Fruit fly (Drosophila melanogaster) whole organism, embryonic: ENCODE data around the gene CG14367.

Source experiments
- CG10274 ChIP-seq: fragments of 200-800 bp; sonication (Bioruptor generic); optimal IDR thresholded peaks from 3 replicates; lab custom pipeline; 2017; ENCODE audit warnings: missing biosample characterization, mild to moderate bottlenecking, missing genetic modification characterization
- CG10543 ChIP-seq: fragments of 200-800 bp; sonication (Bioruptor generic); optimal IDR thresholded peaks from 3 replicates; lab custom pipeline; 2017; ENCODE audit warnings: missing biosample characterization, mild to moderate bottlenecking, missing genetic modification characterization, moderate library complexity
- CG11456 ChIP-seq: fragments of 200-800 bp; sonication (Bioruptor generic); IDR thresholded peaks from 3 replicates; pipeline ENCODE4 v1.3.6; 2022; ENCODE audit warnings: missing biosample characterization, missing genetic modification characterization
- CG11560 ChIP-seq: fragments of 200-800 bp; sonication (Bioruptor generic); IDR thresholded peaks from 3 replicates; pipeline ENCODE4 v1.3.6; 2022; ENCODE audit warnings: missing biosample characterization, missing genetic modification characterization
- CG1603 ChIP-seq: fragments of 200-800 bp; sonication (Bioruptor generic); optimal IDR thresholded peaks from 2 replicates; lab custom pipeline; 2019; ENCODE audit warnings: missing biosample characterization, mild to moderate bottlenecking, missing genetic modification characterization, moderate library complexity
- CG17359 ChIP-seq: fragments of 200-800 bp; sonication (Bioruptor generic); optimal IDR thresholded peaks from 3 replicates; lab custom pipeline; 2018; ENCODE audit warnings: missing biosample characterization, mild to moderate bottlenecking, missing genetic modification characterization, moderate library complexity
- CG17568 ChIP-seq: fragments of 200-800 bp; sonication (Bioruptor generic); optimal IDR thresholded peaks from 2 replicates; lab custom pipeline; 2018; ENCODE audit warnings: missing biosample characterization, mild to moderate bottlenecking, missing genetic modification characterization, moderate library complexity
- CG17802 ChIP-seq: fragments of 200-800 bp; sonication (Bioruptor generic); optimal IDR thresholded peaks from 2 replicates; lab custom pipeline; 2018; ENCODE audit warnings: missing biosample characterization, mild to moderate bottlenecking, missing genetic modification characterization, moderate library complexity
- CG30403 ChIP-seq: fragments of 200-800 bp; sonication (Bioruptor generic); optimal IDR thresholded peaks from 3 replicates; lab custom pipeline; 2016; ENCODE audit warnings: missing biosample characterization, missing genetic modification characterization
- CG3065 ChIP-seq: fragments of 200-800 bp; sonication (Bioruptor generic); optimal IDR thresholded peaks from 2 replicates; lab custom pipeline; 2016; ENCODE audit warnings: missing biosample characterization, missing genetic modification characterization
- CG32532 ChIP-seq: fragments of 200-800 bp; sonication (Bioruptor generic); IDR thresholded peaks from 2 replicates; pipeline ENCODE4 v1.3.6; 2022; ENCODE audit warnings: missing biosample characterization, missing genetic modification characterization
- CG3847 ChIP-seq: fragments of 200-800 bp; sonication (Bioruptor generic); IDR thresholded peaks from 2 replicates; pipeline ENCODE4 v1.3.6; 2022; ENCODE audit warnings: missing biosample characterization, missing genetic modification characterization
- CG43689 ChIP-seq: fragments of 200-800 bp; sonication (Bioruptor generic); IDR thresholded peaks from 2 replicates; pipeline ENCODE4 v1.3.6; 2022; ENCODE audit warnings: missing biosample characterization, missing genetic modification characterization
- CG6683 ChIP-seq: fragments of 200-800 bp; sonication (Bioruptor generic); optimal IDR thresholded peaks from 2 replicates; lab custom pipeline; 2017; ENCODE audit warnings: missing biosample characterization, mild to moderate bottlenecking, missing genetic modification characterization, missing genetic modification reagents
- CG7987 ChIP-seq: fragments of 200-800 bp; sonication (Bioruptor generic); optimal IDR thresholded peaks from 2 replicates; lab custom pipeline; 2018; ENCODE audit warnings: missing biosample characterization, mild to moderate bottlenecking, missing genetic modification characterization, moderate library complexity
- CG8765 ChIP-seq: fragments of 200-800 bp; sonication (Bioruptor generic); IDR thresholded peaks from 2 replicates; pipeline ENCODE4 v1.3.6; 2022; ENCODE audit warnings: missing biosample characterization, missing genetic modification characterization
- CG9215 ChIP-seq: fragments of 200-800 bp; sonication (Bioruptor generic); IDR thresholded peaks from 2 replicates; pipeline ENCODE4 v1.3.6; 2022; ENCODE audit warnings: missing biosample characterization, missing genetic modification characterization
- CG9876 ChIP-seq: fragments of 200-800 bp; sonication (Bioruptor generic); optimal IDR thresholded peaks from 2 replicates; lab custom pipeline; 2016; ENCODE audit warnings: missing biosample characterization, missing genetic modification characterization
- Chrac-16 ChIP-seq: fragments of 200-800 bp; sonication (Bioruptor generic); optimal IDR thresholded peaks from 3 replicates; lab custom pipeline; 2016; ENCODE audit warnings: missing biosample characterization, missing genetic modification characterization
- Dip2 ChIP-seq: fragments of 200-800 bp; sonication (Bioruptor generic); IDR thresholded peaks from 2 replicates; pipeline ENCODE4 v1.3.6; 2022; ENCODE audit warnings: missing biosample characterization, missing genetic modification characterization
- Ets65A ChIP-seq: fragments of 200-800 bp; sonication (Bioruptor generic); peaks from one replicate; lab custom pipeline; 2016; ENCODE audit warnings: missing biosample characterization, missing genetic modification characterization
- Hr51 ChIP-seq, 2 experiments: fragments of 200-800 bp; sonication (Bioruptor generic); optimal IDR thresholded peaks; 2 replicates in 1 of 2; 3 replicates in 1 of 2; lab custom pipeline; 2016 to 2018; ENCODE audit warnings: missing biosample characterization in 2 of 2, missing genetic modification characterization in 2 of 2, mild to moderate bottlenecking in 1 of 2, moderate library complexity in 1 of 2
- MESR4 ChIP-seq: fragments of 200-800 bp; sonication (Bioruptor generic); optimal IDR thresholded peaks from 2 replicates; lab custom pipeline; 2018; ENCODE audit warnings: missing biosample characterization, mild to moderate bottlenecking, missing genetic modification characterization, moderate library complexity
- Med ChIP-seq: fragments of 200-800 bp; sonication (Bioruptor generic); peaks from one replicate; lab custom pipeline; 2016; ENCODE audit warnings: missing biosample characterization, missing genetic modification characterization, mild to moderate bottlenecking, inconsistent platforms, moderate library complexity
- NfI ChIP-seq: fragments of 200-800 bp; sonication (Bioruptor generic); optimal IDR thresholded peaks from 3 replicates; lab custom pipeline; 2018; ENCODE audit warnings: missing biosample characterization, mild to moderate bottlenecking, missing genetic modification characterization, moderate library complexity
- Pdp1 ChIP-seq, 2 experiments: fragments of 200-800 bp; sonication (Bioruptor generic); optimal IDR thresholded peaks; 3 replicates each; lab custom pipeline; 2016; ENCODE audit warnings: missing biosample characterization in 2 of 2, missing genetic modification characterization in 2 of 2, mild to moderate bottlenecking in 1 of 2, moderate library complexity in 1 of 2
- Ptx1 ChIP-seq: fragments of 200-800 bp; sonication (Bioruptor generic); IDR thresholded peaks from 2 replicates; pipeline ENCODE4 v1.3.6; 2022; ENCODE audit warnings: missing biosample characterization, missing genetic modification characterization
- Scr ChIP-seq: fragments of 200-800 bp; sonication (Bioruptor generic); IDR thresholded peaks from 2 replicates; pipeline ENCODE4 v1.3.6; 2022; ENCODE audit warnings: missing biosample characterization, missing genetic modification characterization; ENCODE audit not compliant: partially characterized antibody
- ash1 ChIP-seq: fragments of 200-800 bp; sonication (Bioruptor generic); optimal IDR thresholded peaks from 2 replicates; lab custom pipeline; 2018; ENCODE audit warnings: missing biosample characterization, mild to moderate bottlenecking, missing genetic modification characterization
- bowl ChIP-seq: fragments of 200-800 bp; sonication (Bioruptor generic); IDR thresholded peaks from 2 replicates; pipeline ENCODE4 v1.3.6; 2022; ENCODE audit warnings: missing biosample characterization, missing genetic modification characterization
- bsh ChIP-seq, 2 experiments: fragments of 200-800 bp; sonication (Bioruptor generic); optimal IDR thresholded peaks; 2 replicates each; lab custom pipeline; 2017 to 2018; ENCODE audit warnings: mild to moderate bottlenecking in 2 of 2, missing biosample characterization in 2 of 2, missing genetic modification characterization in 2 of 2, moderate library complexity in 1 of 2
- ci ChIP-seq: fragments of 200-800 bp; sonication (Bioruptor generic); IDR thresholded peaks from 3 replicates; pipeline ENCODE4 v1.3.6; 2022; ENCODE audit warnings: missing biosample characterization, missing genetic modification characterization
- disco-r ChIP-seq: fragments of 200-800 bp; sonication (Bioruptor generic); optimal IDR thresholded peaks from 2 replicates; lab custom pipeline; 2016; ENCODE audit warnings: missing biosample characterization, missing genetic modification characterization
- dm ChIP-seq: fragments of 200-800 bp; sonication (Bioruptor generic); optimal IDR thresholded peaks from 3 replicates; lab custom pipeline; 2016; ENCODE audit warnings: missing biosample characterization, missing genetic modification characterization
- en ChIP-seq: fragments of 200-800 bp; sonication (Bioruptor generic); optimal IDR thresholded peaks from 2 replicates; lab custom pipeline; 2016; ENCODE audit warnings: missing biosample characterization, missing genetic modification characterization
- esg ChIP-seq: fragments of 200-800 bp; sonication (Bioruptor generic); conservative IDR thresholded peaks from 2 replicates; pipeline ENCODE4 v1.3.6; 2022; ENCODE audit warnings: missing biosample characterization, missing genetic modification characterization
- fd3F ChIP-seq: fragments of 200-800 bp; sonication (Bioruptor generic); optimal IDR thresholded peaks from 2 replicates; lab custom pipeline; 2018; ENCODE audit warnings: missing biosample characterization, mild to moderate bottlenecking, missing genetic modification characterization, moderate library complexity
- fru ChIP-seq: fragments of >200 bp; optimal IDR thresholded peaks from 2 replicates; lab custom pipeline; 2017
- her ChIP-seq: fragments of 200-800 bp; sonication (Bioruptor generic); optimal IDR thresholded peaks from 2 replicates; lab custom pipeline; 2016; ENCODE audit warnings: missing biosample characterization, missing genetic modification characterization
- kni ChIP-seq: fragments of 200-800 bp; sonication (Bioruptor generic); optimal IDR thresholded peaks from 3 replicates; lab custom pipeline; 2017; ENCODE audit warnings: mild to moderate bottlenecking, missing biosample characterization, missing genetic modification reagents, missing genetic modification characterization
- nerfin-2 ChIP-seq: fragments of 200-800 bp; sonication (Bioruptor generic); IDR thresholded peaks from 2 replicates; pipeline ENCODE4 v1.3.6; 2022; ENCODE audit warnings: missing biosample characterization, missing genetic modification characterization; ENCODE audit not compliant: partially characterized antibody
- phol ChIP-seq: fragments of 200-800 bp; sonication (Bioruptor generic); optimal IDR thresholded peaks from 3 replicates; lab custom pipeline; 2018; ENCODE audit warnings: missing biosample characterization, mild to moderate bottlenecking, missing genetic modification characterization, moderate library complexity
- sisA ChIP-seq: fragments of 200-800 bp; sonication (Bioruptor generic); IDR thresholded peaks from 2 replicates; pipeline ENCODE4 v1.3.6; 2022; ENCODE audit warnings: missing biosample characterization, missing genetic modification characterization
- ssp ChIP-seq: fragments of 200-800 bp; sonication (Bioruptor generic); IDR thresholded peaks from 2 replicates; pipeline ENCODE4 v1.3.6; 2022; ENCODE audit warnings: missing biosample characterization, missing genetic modification characterization
- stwl ChIP-seq: fragments of 200-800 bp; sonication (Bioruptor generic); optimal IDR thresholded peaks from 3 replicates; lab custom pipeline; 2018; ENCODE audit warnings: missing biosample characterization, mild to moderate bottlenecking, missing genetic modification characterization, moderate library complexity
- tap ChIP-seq: fragments of 200-800 bp; optimal IDR thresholded peaks from 3 replicates; lab custom pipeline; 2019; ENCODE audit warnings: missing biosample characterization, mild to moderate bottlenecking, missing genetic modification characterization, moderate library complexity
- tup ChIP-seq: fragments of 200-800 bp; sonication (Bioruptor generic); optimal IDR thresholded peaks from 2 replicates; lab custom pipeline; 2016; ENCODE audit warnings: missing biosample characterization, mild to moderate bottlenecking, missing genetic modification characterization, moderate library complexity
- vnd ChIP-seq: fragments of 200-800 bp; sonication (Bioruptor generic); IDR thresholded peaks from 3 replicates; pipeline ENCODE4 v1.3.6; 2022; ENCODE audit warnings: missing biosample characterization, missing genetic modification characterization; ENCODE audit not compliant: partially characterized antibody

CG14367 gene

dm6 chr3R:13659865-13660738, 33.8 kb upstream of the CG14367 start, which contains the start of gene Hrb87F (continued):
- TF ChIP-seq sisA (GFP tag; lab: Robert Waterston, UW) (0 out of 2 replicates have a peak, but pooled peaks have one; percentile 18), her (GFP tag; lab: Kevin White, UChicago) (peak; percentile 29), Ets65A (GFP tag; lab: Kevin White, UChicago) (peak; percentile 89), Scr (GFP tag; lab: Robert Waterston, UW) (peak; percentile 19; the same call in 1 of the 2 replicates), CG17802 (tag; lab: Kevin White, UChicago) (peak; percentile 98), Dip2 (GFP tag; lab: Robert Waterston, UW) (no peak), CG3847 (GFP tag; lab: Robert Waterston, UW) (peak; percentile 14; the same call in 1 of the 2 replicates), tap (tag; lab: Kevin White, UChicago) (no peak), esg (GFP tag; lab: Robert Waterston, UW) (0 out of 2 replicates have a peak, but pooled peaks have one; percentile 19), CG1603 (tag; lab: Kevin White, UChicago) (peak; percentile 65), CG17568 (GFP tag; lab: Kevin White, UChicago) (peak; percentile 35), Pdp1 (GFP tag; optimal IDR thresholded peaks at IDR 0.05; lab: Kevin White, UChicago) (no peak), NfI (GFP tag; lab: Kevin White, UChicago) (no peak), fru (no peak), CG11456 (GFP tag; lab: Robert Waterston, UW) (peak; percentile 40; the same call in 1 of the 3 replicates), ssp (GFP tag; lab: Robert Waterston, UW) (peak; percentile 91), CG9876 (GFP tag; lab: Kevin White, UChicago) (no peak), CG6683 (no peak), fd3F (GFP tag; lab: Kevin White, UChicago) (no peak), MESR4 (GFP tag; lab: Kevin White, UChicago) (peak; percentile 85), Med (GFP tag; lab: Kevin White, UChicago) (peak; percentile 77), CG11560 (tag; lab: Robert Waterston, UW) (no peak), dm (GFP tag; lab: Kevin White, UChicago) (peak; percentile 9), phol (tag; lab: Kevin White, UChicago) (peak; percentile 84), ash1 (GFP tag; lab: Kevin White, UChicago) (no peak), disco-r (no peak), Chrac-16 (GFP tag; lab: Kevin White, UChicago) (no peak), Ptx1 (peak; percentile 29; the same call in 1 of the 2 replicates), kni (GFP tag; lab: Kevin White, UChicago) (no peak), bowl (GFP tag; lab: Robert Waterston, UW) (no peak), bsh (GFP tag; optimal IDR thresholded peaks at IDR 0.05; lab: Kevin White, UChicago) (peak in 1 of 2 experiments; percentile 9), tup (GFP tag; lab: Kevin White, UChicago) (no peak), CG8765 (GFP tag; lab: Robert Waterston, UW) (no peak), ci (GFP tag; lab: Robert Waterston, UW) (peak; percentile 52; the same call in 1 of the 3 replicates), CG9215 (GFP tag; lab: Robert Waterston, UW) (peak; percentile 12; the same call in 1 of the 2 replicates), CG17359 (tag; lab: Kevin White, UChicago) (peak; percentile 55), stwl (no peak), CG7987 (peak; percentile 60), CG3065 (no peak), CG32532 (GFP tag; lab: Robert Waterston, UW) (peak; percentile 49), Hr51 (GFP tag; optimal IDR thresholded peaks at IDR 0.05; lab: Kevin White, UChicago) (no peak), CG30403 (GFP tag; lab: Kevin White, UChicago) (no peak), CG43689 (no peak), CG10274 (GFP tag; lab: Kevin White, UChicago) (no peak), en (GFP tag; lab: Kevin White, UChicago) (no peak), nerfin-2 (GFP tag; lab: Robert Waterston, UW) (no peak), vnd (no peak), CG10543 (no peak)
